Worm (Caenorhabditis elegans) whole organism, young adult: ENCODE results near the gene flp-18.

ENCODE experiments used
- D2030.7 ChIP-seq: fragments of 200-800 bp; sonication (Bioruptor generic); IDR thresholded peaks from 2 replicates; pipeline ENCODE4 v1.3.6; 2022; ENCODE audit warnings: missing genetic modification reagents, missing genetic modification characterization, missing compliant biosample characterization
- F37B4.10 ChIP-seq: fragments of 200-800 bp; sonication (Bioruptor generic); IDR thresholded peaks from 2 replicates; pipeline ENCODE4 v1.3.6; 2022; ENCODE audit warnings: missing genetic modification characterization, missing compliant biosample characterization
- F55B11.4 ChIP-seq: sonication (generic microtip); optimal IDR thresholded peaks from 2 replicates; lab custom pipeline; 2016; ENCODE audit warnings: missing compliant biosample characterization, missing genetic modification characterization, borderline replicate concordance; ENCODE audit not compliant: insufficient read depth
- F57C9.4 ChIP-seq: sonication (generic microtip); optimal IDR thresholded peaks from 2 replicates; lab custom pipeline; 2017; ENCODE audit warnings: mild to moderate bottlenecking, missing genetic modification characterization, missing compliant biosample characterization
- T07F8.4 ChIP-seq: sonication (generic microtip); optimal IDR thresholded peaks from 2 replicates; lab custom pipeline; 2016; ENCODE audit warnings: mild to moderate bottlenecking, missing genetic modification characterization, moderate library complexity, missing compliant biosample characterization
- T26A5.8 ChIP-seq: sonication (generic microtip); optimal IDR thresholded peaks from 2 replicates; lab custom pipeline; 2016; ENCODE audit warnings: missing genetic modification characterization, missing compliant biosample characterization
- ZK185.1 ChIP-seq: sonication (generic microtip); optimal IDR thresholded peaks from 2 replicates; lab custom pipeline; 2016; ENCODE audit warnings: mild to moderate bottlenecking, missing genetic modification characterization, missing compliant biosample characterization; ENCODE audit not compliant: poor library complexity, severe bottlenecking
- akir-1 ChIP-seq: fragments of 200-800 bp; sonication (Bioruptor generic); optimal IDR thresholded peaks from 2 replicates; lab custom pipeline; 2018; ENCODE audit warnings: mild to moderate bottlenecking, missing genetic modification characterization, moderate library complexity, missing compliant biosample characterization
- aptf-2 ChIP-seq: fragments of 200-800 bp; sonication (Bioruptor generic); conservative IDR thresholded peaks from 2 replicates; pipeline ENCODE4 v1.3.6; 2022; ENCODE audit warnings: missing genetic modification reagents, missing genetic modification characterization, missing compliant biosample characterization
- athp-1 ChIP-seq: sonication (generic microtip); optimal IDR thresholded peaks from 2 replicates; lab custom pipeline; 2017; ENCODE audit warnings: mild to moderate bottlenecking, missing genetic modification characterization, missing compliant biosample characterization
- attf-3 ChIP-seq: fragments of 200-800 bp; sonication (Bioruptor generic); conservative IDR thresholded peaks from 2 replicates; pipeline ENCODE4 v1.3.6; 2022; ENCODE audit warnings: missing genetic modification reagents, missing genetic modification characterization, missing compliant biosample characterization
- bed-2 ChIP-seq: fragments of 200-800 bp; sonication (Bioruptor generic); IDR thresholded peaks from 2 replicates; pipeline ENCODE4 v1.3.6; 2022; ENCODE audit warnings: missing genetic modification reagents, missing genetic modification characterization, missing compliant biosample characterization
- ccch-3 ChIP-seq: fragments of 200-800 bp; sonication (Bioruptor generic); optimal IDR thresholded peaks from 2 replicates; lab custom pipeline; 2018; ENCODE audit warnings: mild to moderate bottlenecking, missing genetic modification characterization, missing compliant biosample characterization
- cebp-2 ChIP-seq: fragments of 200-800 bp; sonication (Bioruptor generic); IDR thresholded peaks from 2 replicates; pipeline ENCODE4 v1.3.6; 2022; ENCODE audit warnings: missing genetic modification characterization, missing compliant biosample characterization
- ceh-27 ChIP-seq: fragments of 200-800 bp; sonication (Bioruptor generic); optimal IDR thresholded peaks from 2 replicates; lab custom pipeline; 2018; ENCODE audit warnings: mild to moderate bottlenecking, missing genetic modification characterization, moderate library complexity, missing compliant biosample characterization
- ceh-91 ChIP-seq: fragments of 200-800 bp; sonication (Bioruptor generic); IDR thresholded peaks from 2 replicates; pipeline ENCODE4 v1.3.6; 2022; ENCODE audit warnings: missing genetic modification reagents, missing genetic modification characterization, missing compliant biosample characterization
- die-1 ChIP-seq: sonication (generic microtip); optimal IDR thresholded peaks from 2 replicates; lab custom pipeline; 2016; ENCODE audit warnings: missing genotype, mild to moderate bottlenecking, missing genetic modification characterization, missing compliant biosample characterization
- dpff-1 ChIP-seq: sonication (generic microtip); optimal IDR thresholded peaks from 2 replicates; lab custom pipeline; 2017; ENCODE audit warnings: mild to moderate bottlenecking, missing genetic modification characterization, missing compliant biosample characterization
- efl-1 ChIP-seq: fragments of 150-350 bp; optimal IDR thresholded peaks from 2 replicates; lab custom pipeline; 2014; ENCODE audit warnings: missing biosample characterization, missing genetic modification reagents, missing genetic modification characterization
- egl-44 ChIP-seq: fragments of 200-800 bp; sonication (Bioruptor generic); IDR thresholded peaks from 2 replicates; pipeline ENCODE4 v1.3.6; 2022; ENCODE audit warnings: missing genetic modification reagents, missing genetic modification characterization, missing compliant biosample characterization
- ets-4 ChIP-seq: fragments of 200-800 bp; sonication (Bioruptor generic); optimal IDR thresholded peaks from 2 replicates; lab custom pipeline; 2018; ENCODE audit warnings: mild to moderate bottlenecking, missing genetic modification characterization, missing compliant biosample characterization
- fkh-3 ChIP-seq: sonication (generic microtip); optimal IDR thresholded peaks from 2 replicates; lab custom pipeline; 2016; ENCODE audit warnings: mild to moderate bottlenecking, missing genetic modification characterization, missing compliant biosample characterization
- gei-17 ChIP-seq: fragments of 200-800 bp; sonication (Bioruptor generic); optimal IDR thresholded peaks from 2 replicates; lab custom pipeline; 2018; ENCODE audit warnings: mild to moderate bottlenecking, missing genetic modification characterization, missing compliant biosample characterization
- let-526 ChIP-seq: fragments of 200-800 bp; sonication (Bioruptor generic); IDR thresholded peaks from 2 replicates; pipeline ENCODE4 v1.3.6; 2022; ENCODE audit warnings: missing genetic modification reagents, missing genetic modification characterization, missing compliant biosample characterization
- lsl-1 ChIP-seq: fragments of 200-800 bp; sonication (Bioruptor generic); optimal IDR thresholded peaks from 2 replicates; lab custom pipeline; 2018; ENCODE audit warnings: mild to moderate bottlenecking, missing genetic modification characterization, moderate library complexity, missing compliant biosample characterization
- lsy-27 ChIP-seq: sonication (generic microtip); optimal IDR thresholded peaks from 2 replicates; lab custom pipeline; 2017; ENCODE audit warnings: missing genetic modification characterization, mild to moderate bottlenecking, missing compliant biosample characterization, antibody characterized with exemption, missing genotype, borderline replicate concordance; ENCODE audit not compliant: insufficient read depth
- madf-3 ChIP-seq: fragments of 200-800 bp; sonication (Bioruptor generic); IDR thresholded peaks from 2 replicates; pipeline ENCODE4 v1.3.6; 2022; ENCODE audit warnings: missing genetic modification reagents, missing genetic modification characterization, missing compliant biosample characterization
- mel-28 ChIP-seq: sonication (generic microtip); optimal IDR thresholded peaks from 2 replicates; lab custom pipeline; 2016; ENCODE audit warnings: borderline replicate concordance, mild to moderate bottlenecking, missing genetic modification characterization, missing compliant biosample characterization
- nfya-2 ChIP-seq: fragments of 200-800 bp; sonication (Bioruptor generic); IDR thresholded peaks from 2 replicates; pipeline ENCODE4 v1.3.6; 2022; ENCODE audit warnings: missing genetic modification reagents, missing genetic modification characterization, missing compliant biosample characterization
- nhr-120 ChIP-seq: fragments of 200-800 bp; sonication (Bioruptor generic); IDR thresholded peaks from 2 replicates; pipeline ENCODE4 v1.3.6; 2022; ENCODE audit warnings: missing genetic modification characterization, missing compliant biosample characterization
- nhr-90 ChIP-seq: sonication (generic microtip); optimal IDR thresholded peaks from 2 replicates; lab custom pipeline; 2016; ENCODE audit warnings: missing genotype, mild to moderate bottlenecking, missing genetic modification characterization, missing compliant biosample characterization
- repo-1 ChIP-seq: sonication (generic microtip); optimal IDR thresholded peaks from 2 replicates; lab custom pipeline; 2017; ENCODE audit warnings: mild to moderate bottlenecking, missing genetic modification characterization, missing compliant biosample characterization
- snpc-1.1 ChIP-seq: sonication (generic microtip); optimal IDR thresholded peaks from 2 replicates; lab custom pipeline; 2017; ENCODE audit warnings: missing genetic modification characterization, mild to moderate bottlenecking, missing compliant biosample characterization, antibody characterized with exemption, moderate library complexity, missing genotype, missing genetic modification reagents; ENCODE audit not compliant: insufficient read depth
- snpc-4 ChIP-seq, 5 experiments: fragments of 150-350 bp in 1 of 5; sonication (generic microtip) in 4 of 5; optimal IDR thresholded peaks; 2 replicates each; lab custom pipeline; 2014 to 2018; ENCODE audit warnings: missing genetic modification characterization in 5 of 5, missing biosample characterization in 3 of 5, antibody characterized with exemption in 2 of 5, mild to moderate bottlenecking in 2 of 5, missing compliant biosample characterization in 2 of 5, missing genotype in 2 of 5, moderate library complexity in 2 of 5, missing genetic modification reagents in 1 of 5
- zfh-2 ChIP-seq: fragments of 200-800 bp; sonication (Bioruptor generic); conservative IDR thresholded peaks from 2 replicates; pipeline ENCODE4 v1.3.6; 2022; ENCODE audit warnings: missing genetic modification reagents, missing genetic modification characterization, missing compliant biosample characterization
- ztf-26 ChIP-seq: sonication (generic microtip); optimal IDR thresholded peaks from 2 replicates; lab custom pipeline; 2017; ENCODE audit warnings: missing genetic modification characterization, missing compliant biosample characterization
- ztf-3 ChIP-seq: fragments of 200-800 bp; sonication (Bioruptor generic); optimal IDR thresholded peaks from 2 replicates; lab custom pipeline; 2018; ENCODE audit warnings: mild to moderate bottlenecking, missing genetic modification characterization, missing compliant biosample characterization

The flp-18 gene

ce11 chrX:3059299-3059698 lies 40.9 kb upstream of the flp-18 start, which contains the start of gene rsef-1:
rsef-1 (minus strand) TSS chrX:3059399.
- TF ChIP-seq gei-17 (GFP tag; lab: Kevin White, UChicago) (no peak), dpff-1 (no peak), F57C9.4 (tag; lab: Kevin White, UChicago) (no peak), let-526 (GFP tag; lab: Robert Waterston, UW) (no peak), ccch-3 (GFP tag; lab: Kevin White, UChicago) (no peak), nhr-120 (GFP tag; lab: Robert Waterston, UW) (no peak), akir-1 (no peak), egl-44 (GFP tag; lab: Robert Waterston, UW) (no peak), attf-3 (GFP tag; lab: Robert Waterston, UW) (no peak), madf-3 (GFP tag; lab: Robert Waterston, UW) (no peak), nfya-2 (no peak), D2030.7 (no peak), snpc-4 (GFP tag; optimal IDR thresholded peaks at IDR 0.05; lab: Kevin White, UChicago) (no peak), snpc-4 (tag; optimal IDR thresholded peaks at IDR 0.05; lab: Kevin White, UChicago) (no peak), F55B11.4 (tag; lab: Kevin White, UChicago) (no peak)

- TF ChIP-seq F37B4.10 (GFP tag; lab: Robert Waterston, UW) (no peak), snpc-1.1 (tag; lab: Kevin White, UChicago) (peak; percentile 5), efl-1 (GFP tag; lab: Kevin White, UChicago) (no peak), snpc-4 (GFP tag; optimal IDR thresholded peaks at IDR 0.05; lab: Kevin White, UChicago) (no peak), snpc-4 (tag; optimal IDR thresholded peaks at IDR 0.05; lab: Kevin White, UChicago) (peak in 2 of 4 experiments; percentile 34 to 70), bed-2 (GFP tag; lab: Robert Waterston, UW) (no peak), zfh-2 (GFP tag; lab: Robert Waterston, UW) (peak; percentile 44; the same call in 1 of the 2 replicates), ceh-91 (no peak), ceh-27 (GFP tag; lab: Kevin White, UChicago) (no peak), T07F8.4 (tag; lab: Kevin White, UChicago) (no peak), ztf-3 (GFP tag; lab: Kevin White, UChicago) (no peak), fkh-3 (tag; lab: Kevin White, UChicago) (no peak), nhr-90 (no peak), dpff-1 (no peak), cebp-2 (0 out of 2 replicates have a peak, but pooled peaks have one; percentile 29), lsl-1 (GFP tag; lab: Kevin White, UChicago) (no peak), mel-28 (tag; lab: Kevin White, UChicago) (no peak), repo-1 (no peak), aptf-2 (no peak), ztf-26 (no peak), die-1 (no peak), ets-4 (GFP tag; lab: Kevin White, UChicago) (no peak), lsy-27 (tag; lab: Kevin White, UChicago) (no peak), T26A5.8 (tag; lab: Kevin White, UChicago) (no peak), athp-1 (tag; lab: Kevin White, UChicago) (no peak), ZK185.1 (tag; lab: Kevin White, UChicago) (no peak)
Observed at ce11 chrX:3057656-3058055, 39.3 kb upstream of the flp-18 start.
